Worm (Caenorhabditis elegans): Measurements from ENCODE around the gene T04C12.33.

DNA sequence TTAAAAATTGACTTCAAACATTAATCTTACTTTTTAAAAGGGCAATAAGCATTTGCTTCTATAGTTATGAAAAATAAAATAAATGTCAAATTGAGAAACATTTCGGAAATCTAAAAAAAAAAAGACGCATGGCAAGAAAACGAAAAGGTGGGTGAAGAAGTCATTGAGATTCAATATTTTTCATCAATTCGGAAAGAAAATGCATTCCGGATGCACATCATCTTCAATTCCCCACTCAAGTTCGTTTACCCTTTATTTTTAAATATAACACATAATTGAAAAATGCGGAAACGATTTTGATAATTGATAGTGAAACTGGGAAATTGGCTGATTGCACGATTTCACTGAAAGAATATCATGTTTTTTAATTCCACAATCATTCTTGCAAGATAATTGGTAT lies 49.6 kb upstream of the T04C12.33 start, which contains the start of gene F53B7.4:
- TF ChIP-seq nhr-77 (tag; optimal IDR thresholded peaks at IDR 0.05): no peak
- TF ChIP-seq nhr-237 (tag; optimal IDR thresholded peaks at IDR 0.05): no peak
- TF ChIP-seq nhr-25 (tag; optimal IDR thresholded peaks at IDR 0.05): no peak
- no peak for TF ChIP-seq unc-39 (tag; optimal IDR thresholded peaks at IDR 0.05)
- no peak for TF ChIP-seq egl-27 (tag; optimal IDR thresholded peaks at IDR 0.05)
- TF ChIP-seq snpc-4 (tag; optimal IDR thresholded peaks at IDR 0.05): no peak
- no peak for TF ChIP-seq nhr-10 (tag; optimal IDR thresholded peaks at IDR 0.05)

All from whole organism, L2 larva.